Worm (Caenorhabditis elegans) whole organism, midembryonic: ENCODE data around the gene F19C6.5.

Experiments
- T22C8.4 ChIP-seq: fragments of 200-800 bp; sonication (Bioruptor generic); IDR thresholded peaks from 2 replicates; pipeline ENCODE4 v1.3.6; 2022; ENCODE audit warnings: missing genetic modification characterization, missing compliant biosample characterization
- cog-1 ChIP-seq: sonication (generic microtip); optimal IDR thresholded peaks from 2 replicates; lab custom pipeline; 2016; ENCODE audit warnings: missing genetic modification characterization, missing compliant biosample characterization
- flt-1 ChIP-seq: fragments of 200-800 bp; sonication (Bioruptor generic); IDR thresholded peaks from 2 replicates; pipeline ENCODE4 v1.3.6; 2022; ENCODE audit warnings: missing genetic modification characterization, missing compliant biosample characterization
- klf-2 ChIP-seq: fragments of 200-800 bp; sonication (Bioruptor generic); conservative IDR thresholded peaks from 2 replicates; pipeline ENCODE4 v1.3.6; 2022; ENCODE audit warnings: missing genetic modification reagents, missing genetic modification characterization, missing compliant biosample characterization
- med-1 ChIP-seq: sonication (generic microtip); optimal IDR thresholded peaks from 2 replicates; lab custom pipeline; 2017; ENCODE audit warnings: missing genetic modification characterization, mild to moderate bottlenecking, missing compliant biosample characterization, antibody characterized with exemption, missing genetic modification reagents; ENCODE audit not compliant: insufficient read depth
- ref-1 ChIP-seq: fragments of 200-800 bp; sonication (Bioruptor generic); conservative IDR thresholded peaks from 2 replicates; pipeline ENCODE4 v1.3.6; 2022; ENCODE audit warnings: missing genetic modification reagents, missing genetic modification characterization, missing compliant biosample characterization
- tab-1 ChIP-seq: fragments of 200-800 bp; sonication (Bioruptor generic); IDR thresholded peaks from 2 replicates; pipeline ENCODE4 v1.3.6; 2022; ENCODE audit warnings: missing genetic modification characterization, missing compliant biosample characterization
- ztf-23 ChIP-seq: fragments of 200-800 bp; sonication (Bioruptor generic); IDR thresholded peaks from 2 replicates; pipeline ENCODE4 v1.3.6; 2022; ENCODE audit warnings: missing genetic modification reagents, missing genetic modification characterization, missing compliant biosample characterization
- ztf-29 ChIP-seq: fragments of 200-800 bp; sonication (Bioruptor generic); IDR thresholded peaks from 2 replicates; pipeline ENCODE4 v1.3.6; 2022; ENCODE audit warnings: missing genetic modification reagents, missing genetic modification characterization, missing compliant biosample characterization

F19C6.5 gene

ce11 chrX:9938091-9938490, 46.6 kb downstream of the F19C6.5 start:
- TF ChIP-seq cog-1 = no peak
- no peak for TF ChIP-seq ztf-29 (GFP tag; lab: Robert Waterston, UW)
- TF ChIP-seq med-1 (GFP tag; lab: Kevin White, UChicago) = no peak
- TF ChIP-seq tab-1 (GFP tag; lab: Robert Waterston, UW) = no peak
- no peak for TF ChIP-seq T22C8.4 (GFP tag; lab: Robert Waterston, UW)
- TF ChIP-seq klf-2 (GFP tag; lab: Robert Waterston, UW) = no peak
- no peak for TF ChIP-seq flt-1 (GFP tag; lab: Robert Waterston, UW)
- TF ChIP-seq ztf-23 (GFP tag; lab: Robert Waterston, UW) = no peak
- no peak for TF ChIP-seq ref-1 (GFP tag; lab: Robert Waterston, UW)

ce11 chrX:9934009-9934323, 50.8 kb downstream of the F19C6.5 start:
- no peak for TF ChIP-seq T22C8.4 (GFP tag; lab: Robert Waterston, UW)
- no peak for TF ChIP-seq flt-1 (GFP tag; lab: Robert Waterston, UW)

- TF ChIP-seq ref-1 (GFP tag; lab: Robert Waterston, UW) (no peak), T22C8.4 (GFP tag; lab: Robert Waterston, UW) (no peak), med-1 (GFP tag; lab: Kevin White, UChicago) (no peak), tab-1 (GFP tag; lab: Robert Waterston, UW) (no peak), flt-1 (GFP tag; lab: Robert Waterston, UW) (no peak)
These were observed 51.3 kb downstream of the F19C6.5 start for ce11 chrX:9933291-9934008.
